Worm (Caenorhabditis elegans) whole organism, L1 larva: ENCODE data around the gene clc-29.

ENCODE experiments used
- C04F5.9 ChIP-seq: sonication (generic microtip); optimal IDR thresholded peaks from 2 replicates; lab custom pipeline; 2016; ENCODE audit warnings: missing genetic modification characterization, missing compliant biosample characterization
- C34B4.2 ChIP-seq: sonication (generic microtip); optimal IDR thresholded peaks from 2 replicates; lab custom pipeline; 2017; ENCODE audit warnings: mild to moderate bottlenecking, missing genetic modification characterization, missing compliant biosample characterization
- F16B12.6 ChIP-seq: fragments of 150-350 bp; optimal IDR thresholded peaks from 2 replicates; lab custom pipeline; 2014; ENCODE audit warnings: missing biosample characterization, missing genetic modification characterization
- Y116A8C.19 ChIP-seq: sonication (generic microtip); optimal IDR thresholded peaks from 2 replicates; lab custom pipeline; 2016; ENCODE audit warnings: missing compliant biosample characterization, missing genetic modification characterization, borderline replicate concordance
- alr-1 ChIP-seq: fragments of 200-800 bp; sonication (Bioruptor generic); optimal IDR thresholded peaks from 2 replicates; lab custom pipeline; 2018; ENCODE audit warnings: borderline replicate concordance, mild to moderate bottlenecking, missing genetic modification characterization, missing compliant biosample characterization
- aly-2 ChIP-seq: fragments of 150-350 bp; optimal IDR thresholded peaks from 2 replicates; lab custom pipeline; 2014; ENCODE audit warnings: missing biosample characterization, missing genetic modification characterization
- ama-1 ChIP-seq: fragments of 150-350 bp; optimal IDR thresholded peaks from 2 replicates; lab custom pipeline; 2014
- ceh-63 ChIP-seq: fragments of 200-800 bp; sonication (Bioruptor generic); optimal IDR thresholded peaks from 2 replicates; lab custom pipeline; 2018; ENCODE audit warnings: mild to moderate bottlenecking, missing genetic modification characterization, missing compliant biosample characterization
- ceh-8 ChIP-seq: fragments of 200-800 bp; sonication (Bioruptor generic); optimal IDR thresholded peaks from 2 replicates; lab custom pipeline; 2018; ENCODE audit warnings: mild to moderate bottlenecking, missing genetic modification characterization, moderate library complexity, missing compliant biosample characterization
- ceh-82 ChIP-seq, 3 experiments: fragments of 150-350 bp in 1 of 3; sonication (generic microtip) in 2 of 3; optimal IDR thresholded peaks; 2 replicates each; lab custom pipeline; 2014 to 2017; ENCODE audit warnings: missing biosample characterization in 3 of 3, missing genetic modification characterization in 3 of 3
- ceh-88 ChIP-seq: fragments of 200-800 bp; sonication (Bioruptor generic); IDR thresholded peaks from 2 replicates; pipeline ENCODE4 v1.3.6; 2022; ENCODE audit warnings: missing genetic modification characterization, missing compliant biosample characterization
- ceh-90 ChIP-seq: sonication (generic microtip); optimal IDR thresholded peaks from 2 replicates; lab custom pipeline; 2016; ENCODE audit warnings: missing genetic modification characterization, missing compliant biosample characterization
- ces-1 ChIP-seq: fragments of 150-350 bp; optimal IDR thresholded peaks from 2 replicates; lab custom pipeline; 2014; ENCODE audit warnings: missing biosample characterization, missing genetic modification reagents, missing genetic modification characterization
- dpl-1 ChIP-seq, 3 experiments: fragments of 150-350 bp in 2 of 3; sonication (generic microtip) in 1 of 3; optimal IDR thresholded peaks; 2 replicates each; lab custom pipeline; 2014 to 2017; ENCODE audit warnings: missing biosample characterization in 3 of 3, missing genetic modification characterization in 3 of 3, missing genetic modification reagents in 3 of 3
- dsc-1 ChIP-seq: sonication (generic microtip); optimal IDR thresholded peaks from 2 replicates; lab custom pipeline; 2016; ENCODE audit warnings: mild to moderate bottlenecking, missing genetic modification characterization, missing compliant biosample characterization
- efl-1 ChIP-seq, 4 experiments: fragments of 150-350 bp; optimal IDR thresholded peaks in 3 of 4; peaks in 1 of 4; 1 replicate in 1 of 4; 2 replicates in 3 of 4; lab custom pipeline; 2014; ENCODE audit warnings: missing biosample characterization in 2 of 4, missing genetic modification characterization in 2 of 4, missing genetic modification reagents in 2 of 4
- efl-3 ChIP-seq: fragments of 200-800 bp; sonication (Bioruptor generic); optimal IDR thresholded peaks from 2 replicates; lab custom pipeline; 2018; ENCODE audit warnings: mild to moderate bottlenecking, missing genetic modification characterization, missing compliant biosample characterization
- egl-13 ChIP-seq: sonication (generic microtip); optimal IDR thresholded peaks from 2 replicates; lab custom pipeline; 2016; ENCODE audit warnings: missing genotype, missing genetic modification reagents, missing genetic modification characterization, missing compliant biosample characterization
- egl-27 ChIP-seq, 2 experiments: fragments of 150-350 bp in 1 of 2; sonication (generic microtip); optimal IDR thresholded peaks; 3 replicates each; lab custom pipeline; 2017 to 2018; ENCODE audit warnings: missing biosample characterization in 2 of 2, missing genetic modification characterization in 2 of 2, missing genetic modification reagents in 2 of 2
- fkh-10 ChIP-seq: sonication (generic microtip); optimal IDR thresholded peaks from 2 replicates; lab custom pipeline; 2017; ENCODE audit warnings: missing biosample characterization, missing genetic modification reagents, missing genetic modification characterization
- fkh-4 ChIP-seq: sonication (generic microtip); optimal IDR thresholded peaks from 2 replicates; lab custom pipeline; 2016; ENCODE audit warnings: missing compliant biosample characterization, missing genetic modification characterization, borderline replicate concordance
- fkh-8 ChIP-seq: sonication (generic microtip); optimal IDR thresholded peaks from 2 replicates; lab custom pipeline; 2016; ENCODE audit warnings: mild to moderate bottlenecking, missing genetic modification characterization, missing compliant biosample characterization
- fos-1 ChIP-seq: fragments of 150-350 bp; optimal IDR thresholded peaks from 2 replicates; lab custom pipeline; 2014; ENCODE audit warnings: missing biosample characterization, missing genetic modification characterization
- grh-1 ChIP-seq: fragments of 200-800 bp; sonication (Bioruptor generic); IDR thresholded peaks from 2 replicates; pipeline ENCODE4 v1.3.6; 2022; ENCODE audit warnings: missing genetic modification reagents, missing genetic modification characterization, missing compliant biosample characterization
- hlh-4 ChIP-seq: sonication (generic microtip); optimal IDR thresholded peaks from 2 replicates; lab custom pipeline; 2016; ENCODE audit warnings: mild to moderate bottlenecking, missing genetic modification characterization, missing compliant biosample characterization
- irx-1 ChIP-seq: sonication (generic microtip); optimal IDR thresholded peaks from 2 replicates; lab custom pipeline; 2016; ENCODE audit warnings: missing genetic modification characterization, missing compliant biosample characterization
- isw-1 ChIP-seq: fragments of 200-800 bp; sonication (Bioruptor generic); IDR thresholded peaks from 2 replicates; pipeline ENCODE4 v1.3.6; 2022; ENCODE audit warnings: missing genetic modification characterization, missing compliant biosample characterization
- lin-13 ChIP-seq: fragments of 150-350 bp; optimal IDR thresholded peaks from 2 replicates; lab custom pipeline; 2014; ENCODE audit warnings: missing biosample characterization, missing genetic modification reagents, missing genetic modification characterization
- lin-14 ChIP-seq: fragments of 200-800 bp; sonication (Bioruptor generic); optimal IDR thresholded peaks from 2 replicates; lab custom pipeline; 2018; ENCODE audit warnings: mild to moderate bottlenecking, missing genetic modification characterization, moderate library complexity, missing compliant biosample characterization
- lin-39 ChIP-seq: fragments of 150-350 bp; optimal IDR thresholded peaks from 2 replicates; lab custom pipeline; 2014; ENCODE audit warnings: missing biosample characterization, missing genetic modification reagents, missing genetic modification characterization
- lir-3 ChIP-seq: sonication (generic microtip); optimal IDR thresholded peaks from 2 replicates; lab custom pipeline; 2016; ENCODE audit warnings: mild to moderate bottlenecking, missing genetic modification characterization, moderate library complexity, missing compliant biosample characterization; ENCODE audit not compliant: poor library complexity
- lsy-2 ChIP-seq, 2 experiments: fragments of 150-350 bp; optimal IDR thresholded peaks; 2 replicates each; lab custom pipeline; 2014; ENCODE audit warnings: missing biosample characterization in 2 of 2, missing genetic modification characterization in 2 of 2
- nhr-11 ChIP-seq: fragments of 150-350 bp; optimal IDR thresholded peaks from 2 replicates; lab custom pipeline; 2014; ENCODE audit warnings: missing biosample characterization, missing genetic modification characterization
- nhr-71 ChIP-seq: sonication (generic microtip); optimal IDR thresholded peaks from 2 replicates; lab custom pipeline; 2016; ENCODE audit warnings: mild to moderate bottlenecking, missing genetic modification characterization, moderate library complexity, missing compliant biosample characterization
- nhr-90 ChIP-seq: sonication (generic microtip); optimal IDR thresholded peaks from 2 replicates; lab custom pipeline; 2016; ENCODE audit warnings: mild to moderate bottlenecking, missing genetic modification characterization, missing compliant biosample characterization; ENCODE audit not compliant: poor library complexity
- pag-3 ChIP-seq: sonication (generic microtip); optimal IDR thresholded peaks from 2 replicates; lab custom pipeline; 2017; ENCODE audit warnings: missing genetic modification characterization, mild to moderate bottlenecking, missing compliant biosample characterization, antibody characterized with exemption, borderline replicate concordance; ENCODE audit not compliant: insufficient read depth
- pax-3 ChIP-seq: fragments of 200-800 bp; sonication (Bioruptor generic); optimal IDR thresholded peaks from 2 replicates; lab custom pipeline; 2018; ENCODE audit warnings: mild to moderate bottlenecking, missing genetic modification characterization, moderate library complexity, missing compliant biosample characterization
- rnt-1 ChIP-seq: sonication (generic microtip); optimal IDR thresholded peaks from 2 replicates; lab custom pipeline; 2016; ENCODE audit warnings: mild to moderate bottlenecking, missing genetic modification characterization, moderate library complexity, missing compliant biosample characterization
- skn-1 ChIP-seq: fragments of 150-350 bp; optimal IDR thresholded peaks from 2 replicates; lab custom pipeline; 2014; ENCODE audit warnings: missing biosample characterization, missing genetic modification characterization
- snu-23 ChIP-seq: sonication (generic microtip); optimal IDR thresholded peaks from 2 replicates; lab custom pipeline; 2016; ENCODE audit warnings: missing genetic modification characterization, missing compliant biosample characterization
- sptf-1 ChIP-seq: fragments of 150-350 bp; optimal IDR thresholded peaks from 2 replicates; lab custom pipeline; 2014; ENCODE audit warnings: missing biosample characterization, missing genetic modification characterization
- sup-37 ChIP-seq: fragments of 200-800 bp; sonication (Bioruptor generic); optimal IDR thresholded peaks from 2 replicates; lab custom pipeline; 2018; ENCODE audit warnings: mild to moderate bottlenecking, missing genetic modification characterization, missing compliant biosample characterization
- swsn-7 ChIP-seq: sonication (generic microtip); optimal IDR thresholded peaks from 2 replicates; lab custom pipeline; 2016; ENCODE audit warnings: missing genetic modification characterization, missing compliant biosample characterization
- tbx-2 ChIP-seq: sonication (generic microtip); optimal IDR thresholded peaks from 2 replicates; lab custom pipeline; 2016; ENCODE audit warnings: missing genetic modification characterization, missing compliant biosample characterization
- tlp-1 ChIP-seq: fragments of 150-350 bp; optimal IDR thresholded peaks from 2 replicates; lab custom pipeline; 2014; ENCODE audit warnings: missing biosample characterization, missing genetic modification characterization
- unc-130 ChIP-seq: fragments of 150-350 bp; optimal IDR thresholded peaks from 2 replicates; lab custom pipeline; 2017; ENCODE audit warnings: missing biosample characterization, missing genetic modification characterization, inconsistent platforms
- unc-62 ChIP-seq: fragments of 150-350 bp; optimal IDR thresholded peaks from 2 replicates; lab custom pipeline; 2014; ENCODE audit warnings: missing biosample characterization, missing genetic modification reagents, missing genetic modification characterization
- unc-86 ChIP-seq: sonication (generic microtip); optimal IDR thresholded peaks from 2 replicates; lab custom pipeline; 2016; ENCODE audit warnings: missing genetic modification characterization, missing compliant biosample characterization
- unc-98 ChIP-seq: fragments of 200-800 bp; sonication (Bioruptor generic); IDR thresholded peaks from 2 replicates; pipeline ENCODE4 v1.3.6; 2022; ENCODE audit warnings: missing genetic modification characterization, missing compliant biosample characterization
- xbp-1 ChIP-seq: sonication (generic microtip); optimal IDR thresholded peaks from 2 replicates; lab custom pipeline; 2016; ENCODE audit warnings: missing genetic modification characterization, missing compliant biosample characterization
- zip-4 ChIP-seq: fragments of 200-800 bp; sonication (Bioruptor generic); optimal IDR thresholded peaks from 2 replicates; lab custom pipeline; 2018; ENCODE audit warnings: mild to moderate bottlenecking, missing genetic modification characterization, moderate library complexity, missing compliant biosample characterization
- ztf-4 ChIP-seq: fragments of 150-350 bp; optimal IDR thresholded peaks from 2 replicates; lab custom pipeline; 2014; ENCODE audit warnings: missing biosample characterization, missing genetic modification characterization

Gene clc-29

DNA sequence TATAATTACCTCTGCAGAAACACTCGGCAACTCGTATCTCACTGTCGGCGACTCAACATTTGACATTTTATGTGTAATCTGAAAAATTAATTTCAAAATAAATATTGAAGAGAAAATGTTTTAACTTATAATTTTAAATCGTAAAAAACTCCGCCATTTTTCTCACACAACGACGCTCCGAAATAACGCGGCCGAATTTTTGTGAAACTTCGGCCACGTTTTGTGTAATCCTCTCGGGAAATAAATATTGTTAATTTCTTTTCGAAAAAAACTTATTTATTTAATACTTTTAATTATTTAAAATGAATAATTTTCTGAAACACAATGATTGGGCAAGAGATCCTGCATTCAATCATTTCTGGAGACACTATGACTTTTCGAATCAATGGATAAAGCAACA lies 40.4 kb downstream of the clc-29 start, which contains the start of the genes F10E9.7 and F10E9.5:
Gene F10E9.7, minus strand, starts transcription at position 86 of the 400 bp plus-strand sequence.
Gene F10E9.5, plus strand, starts transcription at position 237 of the 400 bp plus-strand sequence.
- TF ChIP-seq unc-98 (GFP tag; lab: Robert Waterston, UW) (peak; percentile 91), pax-3 (peak; percentile 95), ces-1 (GFP tag; lab: Kevin White, UChicago) (no peak), ama-1 (lab: Kevin White, UChicago) (no peak), swsn-7 (peak; percentile 95), nhr-11 (no peak), skn-1 (peak; percentile 91), efl-3 (GFP tag; lab: Kevin White, UChicago) (peak; percentile 93), efl-1 (optimal IDR thresholded peaks at IDR 0.05; lab: Kevin White, UChicago) (peak; percentile 75 to 90), efl-1 (GFP tag; optimal IDR thresholded peaks at IDR 0.05 in 1 of 2; lab: Kevin White, UChicago) (peak; percentile 90 to 98), hlh-4 (tag; lab: Kevin White, UChicago) (peak; percentile 85), snu-23 (GFP tag; lab: Kevin White, UChicago) (peak; percentile 95), ceh-63 (GFP tag; lab: Kevin White, UChicago) (peak; percentile 79), alr-1 (no peak), tbx-2 (tag; lab: Kevin White, UChicago) (peak; percentile 96), pag-3 (tag; lab: Kevin White, UChicago) (peak; percentile 16), fos-1 (peak; percentile 39), egl-13 (tag; lab: Kevin White, UChicago) (peak; percentile 96), C04F5.9 (tag; lab: Kevin White, UChicago) (peak; percentile 95), sup-37 (GFP tag; lab: Kevin White, UChicago) (peak; percentile 46), C34B4.2 (tag; lab: Kevin White, UChicago) (no peak), lin-39 (peak; percentile 87), ceh-90 (tag; lab: Kevin White, UChicago) (peak; percentile 96), ceh-82 (tag; optimal IDR thresholded peaks at IDR 0.05; lab: Kevin White, UChicago) (peak; percentile 86 to 92 (median 87)), lin-13 (GFP tag; lab: Kevin White, UChicago) (peak; percentile 79), fkh-4 (tag; lab: Kevin White, UChicago) (peak; percentile 99), lin-14 (GFP tag; lab: Kevin White, UChicago) (peak; percentile 97), F16B12.6 (peak; percentile 66), grh-1 (GFP tag; lab: Robert Waterston, UW) (no peak; the same call in 1 of the 2 replicates), Y116A8C.19 (tag; lab: Kevin White, UChicago) (peak; percentile 99), fkh-8 (tag; lab: Kevin White, UChicago) (peak; percentile 92), irx-1 (tag; lab: Kevin White, UChicago) (peak; percentile 98), lir-3 (tag; lab: Kevin White, UChicago) (peak; percentile 98), lsy-2 (tag; optimal IDR thresholded peaks at IDR 0.05; lab: Kevin White, UChicago) (peak; percentile 95 to 96), rnt-1 (tag; lab: Kevin White, UChicago) (peak; percentile 99), tlp-1 (tag; lab: Kevin White, UChicago) (no peak), dsc-1 (tag; lab: Kevin White, UChicago) (peak; percentile 97), isw-1 (GFP tag; lab: Robert Waterston, UW) (peak; percentile 87), zip-4 (GFP tag; lab: Kevin White, UChicago) (peak; percentile 83), ceh-8 (GFP tag; lab: Kevin White, UChicago) (peak; percentile 94), nhr-71 (tag; lab: Kevin White, UChicago) (peak; percentile 97), unc-130 (tag; lab: Kevin White, UChicago) (peak; percentile 99), aly-2 (tag; lab: Kevin White, UChicago) (peak; percentile 65), unc-86 (tag; lab: Kevin White, UChicago) (peak; percentile 86), unc-62 (GFP tag; lab: Kevin White, UChicago) (no peak), fkh-10 (no peak), sptf-1 (no peak), ceh-88 (GFP tag; lab: Robert Waterston, UW) (peak; percentile 91), xbp-1 (tag; lab: Kevin White, UChicago) (peak; percentile 96), nhr-90 (tag; lab: Kevin White, UChicago) (peak; percentile 98), dpl-1 (GFP tag; optimal IDR thresholded peaks at IDR 0.05; lab: Kevin White, UChicago) (peak; percentile 84 to 93 (median 89)), egl-27 (tag; optimal IDR thresholded peaks at IDR 0.05; lab: Kevin White, UChicago) (no peak), ztf-4 (tag; lab: Kevin White, UChicago) (peak; percentile 67)
